Worm (Caenorhabditis elegans): ENCODE data around the gene ZC132.11.

ce11 chrV:4330820-4331219 lies 32.3 kb upstream of the ZC132.11 start:
- no peak for TF ChIP-seq sox-4 (tag; optimal IDR thresholded peaks at IDR 0.05)
- no peak for TF ChIP-seq fkh-10 (GFP tag; optimal IDR thresholded peaks at IDR 0.05)
- no peak for TF ChIP-seq ztf-11 (tag; optimal IDR thresholded peaks at IDR 0.05)
- TF ChIP-seq lin-14 (GFP tag; optimal IDR thresholded peaks at IDR 0.05), result no peak
- TF ChIP-seq ceh-82 (tag; optimal IDR thresholded peaks at IDR 0.05), result no peak

Measured in whole organism, L1 larva.